Worm (Caenorhabditis elegans): ENCODE measurements around the gene fat-6.

DNA sequence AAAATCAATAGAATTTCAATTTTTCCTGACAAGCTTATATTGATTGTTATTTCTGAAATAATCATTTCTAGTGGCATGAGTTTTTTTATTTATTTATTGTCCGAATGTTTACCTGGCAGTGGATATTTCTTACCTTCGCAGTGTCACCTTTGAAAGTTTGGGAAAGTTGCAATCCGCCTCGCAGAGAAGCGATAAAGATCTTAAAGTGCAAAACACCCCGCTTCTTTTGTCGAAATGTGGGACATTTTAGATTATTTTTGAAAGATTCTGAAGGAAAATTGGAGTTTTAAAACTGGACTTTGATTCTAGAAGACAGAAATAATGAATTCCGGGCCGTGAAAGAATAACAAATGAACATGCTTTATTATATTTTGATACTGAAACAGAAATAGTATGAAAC, 6.8 kb downstream of the fat-6 start:
- TF ChIP-seq ceh-39 (tag; optimal IDR thresholded peaks at IDR 0.05) (no peak), lin-13 (tag; optimal IDR thresholded peaks at IDR 0.05) (no peak), elt-1 (tag; optimal IDR thresholded peaks at IDR 0.05; ENCODE audit: borderline replicate concordance, insufficient read depth) (no peak), unc-39 (tag; optimal IDR thresholded peaks at IDR 0.05) (no peak), nhr-12 (tag; optimal IDR thresholded peaks at IDR 0.05) (no peak), lsy-2 (tag; optimal IDR thresholded peaks at IDR 0.05) (no peak), unc-120 (tag; optimal IDR thresholded peaks at IDR 0.05; ENCODE audit: poor library complexity, severe bottlenecking) (no peak), nhr-76 (tag; optimal IDR thresholded peaks at IDR 0.05) (no peak), ceh-83 (GFP tag; optimal IDR thresholded peaks at IDR 0.05) (no peak), unc-62 (GFP tag; optimal IDR thresholded peaks at IDR 0.05) (no peak), elt-3 (tag; optimal IDR thresholded peaks at IDR 0.05) (no peak), ztf-11 (tag; optimal IDR thresholded peaks at IDR 0.05) (no peak), mab-5 (tag; optimal IDR thresholded peaks at IDR 0.05) (no peak), blmp-1 (tag; optimal IDR thresholded peaks at IDR 0.05) (no peak)

All from whole organism, mixed stage, embryonic.